Fruit fly (Drosophila melanogaster) whole organism, pupa: Measurements from ENCODE around the gene Dip-B.

Experiments used
- CG12605 ChIP-seq: fragments of 200-800 bp; sonication (Bioruptor generic); IDR thresholded peaks from 2 replicates; pipeline ENCODE4 v1.3.6; 2022; ENCODE audit warnings: missing biosample characterization, missing genetic modification characterization
- CG8159 ChIP-seq: fragments of 200-800 bp; sonication (Bioruptor generic); optimal IDR thresholded peaks from 3 replicates; lab custom pipeline; 2018; ENCODE audit warnings: missing biosample characterization, mild to moderate bottlenecking, missing genetic modification characterization, moderate library complexity
- CG8301 ChIP-seq: fragments of 200-800 bp; sonication (Bioruptor generic); optimal IDR thresholded peaks from 2 replicates; lab custom pipeline; 2018; ENCODE audit warnings: missing biosample characterization, mild to moderate bottlenecking, missing genetic modification characterization
- EcR ChIP-seq: fragments of 200-800 bp; sonication (Bioruptor generic); optimal IDR thresholded peaks from 3 replicates; lab custom pipeline; 2019; ENCODE audit warnings: missing biosample characterization, missing genetic modification characterization, mild to moderate bottlenecking, moderate library complexity, missing genetic modification reagents
- Pif1A ChIP-seq: fragments of 200-800 bp; sonication (Bioruptor generic); optimal IDR thresholded peaks from 3 replicates; lab custom pipeline; 2016; ENCODE audit warnings: missing biosample characterization, missing genetic modification characterization
- Pif1B ChIP-seq: fragments of 200-800 bp; sonication (Bioruptor generic); optimal IDR thresholded peaks from 3 replicates; lab custom pipeline; 2016; ENCODE audit warnings: missing biosample characterization, missing genetic modification characterization

dm6 chr3R:13773350-13773749, 8.7 kb upstream of the Dip-B start:
- TF ChIP-seq Pif1B (GFP tag; lab: Kevin White, UChicago) (no peak), CG8159 (no peak), EcR (GFP tag; lab: Kevin White, UChicago) (no peak), Pif1A (no peak), CG8301 (tag; lab: Kevin White, UChicago) (no peak), CG12605 (GFP tag; lab: Robert Waterston, UW) (no peak)
